Worm (Caenorhabditis elegans) whole organism, mixed stage, embryonic: ENCODE data around the gene rpn-13.

Experiments
- cnd-1 ChIP-seq: fragments of 200-800 bp; sonication (Bioruptor generic); optimal IDR thresholded peaks from 2 replicates; lab custom pipeline; 2018; ENCODE audit warnings: mild to moderate bottlenecking, missing genetic modification characterization, missing compliant biosample characterization
- hlh-1 ChIP-seq: fragments of 150-350 bp; optimal IDR thresholded peaks from 2 replicates; lab custom pipeline; 2014; ENCODE audit warnings: missing biosample characterization, missing genetic modification reagents, missing genetic modification characterization
- lsy-2 ChIP-seq: fragments of 150-350 bp; optimal IDR thresholded peaks from 2 replicates; lab custom pipeline; 2014; ENCODE audit warnings: missing biosample characterization, missing genetic modification characterization
- nhr-12 ChIP-seq: fragments of 150-350 bp; optimal IDR thresholded peaks from 2 replicates; lab custom pipeline; 2014; ENCODE audit warnings: missing biosample characterization, missing genetic modification characterization
- nhr-237 ChIP-seq: fragments of 150-350 bp; optimal IDR thresholded peaks from 2 replicates; lab custom pipeline; 2014; ENCODE audit warnings: missing biosample characterization, missing genetic modification characterization
- nhr-28 ChIP-seq: fragments of 150-350 bp; optimal IDR thresholded peaks from 2 replicates; lab custom pipeline; 2014; ENCODE audit warnings: missing biosample characterization, missing genetic modification characterization
- pha-4 ChIP-seq: fragments of 150-350 bp; optimal IDR thresholded peaks from 2 replicates; lab custom pipeline; 2018; ENCODE audit warnings: missing biosample characterization, missing genetic modification reagents, missing genetic modification characterization
- unc-62 ChIP-seq: fragments of 150-350 bp; optimal IDR thresholded peaks from 2 replicates; lab custom pipeline; 2014; ENCODE audit warnings: missing biosample characterization, missing genetic modification reagents, missing genetic modification characterization

DNA sequence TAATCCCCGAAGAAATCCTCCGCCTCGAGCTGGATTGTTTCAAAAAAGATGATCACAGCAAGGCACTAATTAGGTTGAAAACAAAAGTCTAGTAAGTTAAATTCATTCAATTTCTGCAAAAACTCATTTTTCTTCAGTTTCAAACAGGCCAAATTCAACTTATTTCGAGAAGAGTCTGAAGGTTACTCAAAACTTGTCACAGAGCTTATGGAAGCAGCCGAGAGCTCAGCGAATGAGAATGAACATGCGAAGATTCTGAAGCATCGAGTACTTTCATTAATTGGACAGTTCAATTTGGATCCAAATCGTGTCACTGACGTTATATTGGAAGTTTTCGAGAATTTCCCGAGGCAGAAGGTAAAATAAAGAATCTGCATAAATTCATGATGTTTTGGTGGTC, 26.8 kb upstream of the rpn-13 start:
- TF ChIP-seq cnd-1 (tag; lab: Kevin White, UChicago) (no peak), nhr-237 (tag; lab: Kevin White, UChicago) (no peak), nhr-28 (tag; lab: Kevin White, UChicago) (no peak), pha-4 (tag; lab: Kevin White, UChicago) (no peak), hlh-1 (tag; lab: Kevin White, UChicago) (no peak), nhr-12 (no peak), unc-62 (GFP tag; lab: Kevin White, UChicago) (no peak), lsy-2 (tag; lab: Kevin White, UChicago) (no peak)
